Fruit fly (Drosophila melanogaster): ENCODE data around the gene CG14182.

CG14182 gene

dm6 chr3L:19979592-19979991, at the start of gene CG14182:
Gene CG14182 (minus strand): TSS chr3L:19979812.
- TF ChIP-seq CG10348 (GFP tag; IDR thresholded peaks at IDR 0.05) (no peak), Pif1A (GFP tag; optimal IDR thresholded peaks at IDR 0.05) (no peak), CG15710 (tag; optimal IDR thresholded peaks at IDR 0.05) (no peak), CG9948 (tag; optimal IDR thresholded peaks at IDR 0.05) (no peak), CG13204 (GFP tag; optimal IDR thresholded peaks at IDR 0.05) (no peak), gl (tag; optimal IDR thresholded peaks at IDR 0.05) (no peak), EcR (GFP tag; optimal IDR thresholded peaks at IDR 0.05) (no peak), D1 (tag; optimal IDR thresholded peaks at IDR 0.05) (no peak), CG32121 (GFP tag; IDR thresholded peaks at IDR 0.05) (no peak), CG8301 (tag; optimal IDR thresholded peaks at IDR 0.05) (no peak)

- no peak for TF ChIP-seq CG15710 (tag; optimal IDR thresholded peaks at IDR 0.05)
Observed at dm6 chr3L:20028753-20029152, 49.1 kb upstream of the CG14182 start, which contains the start of gene Lamtor1. Gene Lamtor1 (minus strand): TSS chr3L:20029020.

- TF ChIP-seq CG15710 (tag; optimal IDR thresholded peaks at IDR 0.05) (no peak), Ets98B (GFP tag; IDR thresholded peaks at IDR 0.05) (no peak), CG8159 (tag; optimal IDR thresholded peaks at IDR 0.05) (no peak), fd96Ca (GFP tag; IDR thresholded peaks at IDR 0.05) (no peak), EcR (GFP tag; optimal IDR thresholded peaks at IDR 0.05) (no peak), CG32121 (GFP tag; IDR thresholded peaks at IDR 0.05) (no peak), rn (GFP tag; IDR thresholded peaks at IDR 0.05) (no peak), D1 (tag; optimal IDR thresholded peaks at IDR 0.05) (no peak), CG17806 (tag; optimal IDR thresholded peaks at IDR 0.05) (no peak), CG13204 (GFP tag; optimal IDR thresholded peaks at IDR 0.05) (no peak)
Observed at dm6 chr3L:20027735-20028134, 48.1 kb upstream of the CG14182 start, which contains the start of gene CG14183. Gene CG14183 (minus strand): TSS chr3L:20027835.

- no peak for TF ChIP-seq Pif1A (GFP tag; optimal IDR thresholded peaks at IDR 0.05)
- TF ChIP-seq EcR (GFP tag; optimal IDR thresholded peaks at IDR 0.05), result peak; percentile 6
- TF ChIP-seq gl (tag; optimal IDR thresholded peaks at IDR 0.05), result no peak
- no peak for TF ChIP-seq CG10348 (GFP tag; IDR thresholded peaks at IDR 0.05)
- no peak for TF ChIP-seq CG13204 (GFP tag; optimal IDR thresholded peaks at IDR 0.05)
- no peak for TF ChIP-seq CG34367 (tag; optimal IDR thresholded peaks at IDR 0.05)
- no peak for TF ChIP-seq Snoo (tag; optimal IDR thresholded peaks at IDR 0.05)
- no peak for TF ChIP-seq CG14655 (GFP tag; optimal IDR thresholded peaks at IDR 0.05)
Observed at dm6 chr3L:20006269-20007265, 27.0 kb upstream of the CG14182 start.

- TF ChIP-seq CG14655 (GFP tag; optimal IDR thresholded peaks at IDR 0.05), result no peak
- TF ChIP-seq fd96Ca (GFP tag; IDR thresholded peaks at IDR 0.05), result no peak
- no peak for TF ChIP-seq D1 (tag; optimal IDR thresholded peaks at IDR 0.05)
- peak; percentile 42 for TF ChIP-seq EcR (GFP tag; optimal IDR thresholded peaks at IDR 0.05)
- TF ChIP-seq CG15710 (tag; optimal IDR thresholded peaks at IDR 0.05), result no peak
Observed at dm6 chr3L:20005033-20005782, 25.6 kb upstream of the CG14182 start, which contains the start of gene kug. Gene kug (plus strand): TSS chr3L:20005301.

- TF ChIP-seq CG8159 (tag; optimal IDR thresholded peaks at IDR 0.05) (no peak), Pif1B (GFP tag; optimal IDR thresholded peaks at IDR 0.05) (no peak), Snoo (tag; optimal IDR thresholded peaks at IDR 0.05) (no peak)
Observed at dm6 chr3L:20004442-20004869, 24.8 kb upstream of the CG14182 start.

dm6 chr3L:20003235-20003493, 23.6 kb upstream of the CG14182 start:
- TF ChIP-seq CG15710 (tag; optimal IDR thresholded peaks at IDR 0.05) (no peak), CG4496 (GFP tag; IDR thresholded peaks at IDR 0.05) (0 out of 3 replicates have a peak, but pooled peaks have one; percentile 4)
